Worm (Caenorhabditis elegans) whole organism, late embryonic: ENCODE measurements around the gene H29C22.1.

Experiments
- F13H6.1 ChIP-seq: sonication (generic microtip); optimal IDR thresholded peaks from 2 replicates; lab custom pipeline; 2016; ENCODE audit warnings: missing genetic modification characterization, missing compliant biosample characterization
- ama-1 ChIP-seq: fragments of 150-350 bp; optimal IDR thresholded peaks from 2 replicates; lab custom pipeline; 2014
- ceh-34 ChIP-seq: sonication (generic microtip); optimal IDR thresholded peaks from 2 replicates; lab custom pipeline; 2016; ENCODE audit warnings: mild to moderate bottlenecking, missing genetic modification characterization, missing compliant biosample characterization
- gmeb-2 ChIP-seq: sonication (generic microtip); optimal IDR thresholded peaks from 2 replicates; lab custom pipeline; 2016; ENCODE audit warnings: missing genetic modification characterization, inconsistent platforms, missing compliant biosample characterization
- nfya-1 ChIP-seq: sonication (generic microtip); optimal IDR thresholded peaks from 2 replicates; lab custom pipeline; 2017; ENCODE audit warnings: missing genetic modification characterization, mild to moderate bottlenecking, missing compliant biosample characterization, antibody characterized with exemption, moderate library complexity
- nhr-11 ChIP-seq: fragments of 150-350 bp; optimal IDR thresholded peaks from 2 replicates; lab custom pipeline; 2014; ENCODE audit warnings: missing biosample characterization, missing genetic modification characterization
- pha-2 ChIP-seq: sonication (generic microtip); optimal IDR thresholded peaks from 2 replicates; lab custom pipeline; 2017; ENCODE audit warnings: mild to moderate bottlenecking, missing genetic modification characterization, missing compliant biosample characterization
- pha-4 ChIP-seq: fragments of 150-350 bp; optimal IDR thresholded peaks from 2 replicates; lab custom pipeline; 2018; ENCODE audit warnings: missing biosample characterization, missing genetic modification reagents, missing genetic modification characterization
- sox-4 ChIP-seq: sonication (generic microtip); optimal IDR thresholded peaks from 2 replicates; lab custom pipeline; 2017; ENCODE audit warnings: mild to moderate bottlenecking, missing genetic modification characterization, inconsistent platforms, missing compliant biosample characterization

DNA sequence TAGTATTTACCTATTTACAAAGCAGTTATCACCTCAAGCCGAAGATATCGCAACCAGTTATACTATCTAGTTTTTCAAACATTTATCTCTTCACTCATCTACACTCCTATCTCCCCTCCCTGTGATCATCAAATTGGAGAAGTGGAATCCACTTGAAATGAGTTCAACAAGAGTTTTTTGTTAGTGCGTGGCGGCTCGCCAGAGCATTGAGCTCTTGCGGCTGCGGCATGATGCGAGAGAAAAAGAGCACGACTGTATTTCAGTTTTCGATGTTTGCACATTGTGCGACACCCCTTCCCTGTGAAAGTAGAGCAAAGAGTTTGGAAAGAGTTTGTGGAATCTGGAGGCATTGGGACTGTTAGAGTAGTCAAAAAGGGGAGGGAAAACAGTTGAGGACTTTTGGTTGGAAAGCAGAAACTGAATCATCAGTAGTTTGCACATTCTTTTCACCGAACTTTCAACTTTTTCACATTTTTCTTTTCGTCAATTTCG, 19.6 kb upstream of the H29C22.1 start, which contains the start of gene T20B5.2:
- no peak for TF ChIP-seq pha-4 (tag; lab: Kevin White, UChicago)
- TF ChIP-seq ama-1 (lab: Kevin White, UChicago): no peak
- TF ChIP-seq nhr-11 (tag; lab: Kevin White, UChicago): no peak
- no peak for TF ChIP-seq gmeb-2 (tag; lab: Kevin White, UChicago)
- no peak for TF ChIP-seq pha-2 (tag; lab: Kevin White, UChicago)
- no peak for TF ChIP-seq ceh-34 (tag; lab: Kevin White, UChicago)
- TF ChIP-seq F13H6.1 (tag; lab: Kevin White, UChicago): no peak
- no peak for TF ChIP-seq nfya-1
- TF ChIP-seq sox-4: no peak
